Fruit fly (Drosophila melanogaster) whole organism, prepupa: ENCODE results near the gene CG8460.

Experiments used
- CG10631 ChIP-seq: fragments of 200-800 bp; sonication (Bioruptor generic); optimal IDR thresholded peaks from 2 replicates; lab custom pipeline; 2016; ENCODE audit warnings: missing biosample characterization, missing genetic modification characterization
- CG10669 ChIP-seq: fragments of 200-800 bp; sonication (Bioruptor generic); optimal IDR thresholded peaks from 3 replicates; lab custom pipeline; 2018; ENCODE audit warnings: missing biosample characterization, mild to moderate bottlenecking, missing genetic modification characterization, moderate library complexity
- CG11294 ChIP-seq: fragments of 200-800 bp; sonication (Bioruptor generic); IDR thresholded peaks from 2 replicates; pipeline ENCODE4 v1.3.6; 2022; ENCODE audit warnings: missing biosample characterization, missing genetic modification characterization
- CG11762 ChIP-seq: fragments of 200-800 bp; sonication (Bioruptor generic); optimal IDR thresholded peaks from 3 replicates; lab custom pipeline; 2016; ENCODE audit warnings: missing biosample characterization, missing genetic modification characterization; ENCODE audit not compliant: insufficient read depth
- CG11902 ChIP-seq: fragments of 200-800 bp; sonication (Bioruptor generic); optimal IDR thresholded peaks from 3 replicates; lab custom pipeline; 2016; ENCODE audit warnings: missing biosample characterization, missing genetic modification characterization
- CG15336 ChIP-seq: fragments of 200-800 bp; sonication (Bioruptor generic); IDR thresholded peaks from 2 replicates; pipeline ENCODE4 v1.3.6; 2022; ENCODE audit warnings: missing biosample characterization, missing genetic modification characterization
- CG1621 ChIP-seq: fragments of 200-800 bp; sonication (Bioruptor generic); optimal IDR thresholded peaks from 3 replicates; lab custom pipeline; 2018; ENCODE audit warnings: missing biosample characterization, mild to moderate bottlenecking, missing genetic modification characterization
- CG16779 ChIP-seq: fragments of 200-800 bp; sonication (Bioruptor generic); optimal IDR thresholded peaks from 3 replicates; lab custom pipeline; 2017; ENCODE audit warnings: missing biosample characterization, mild to moderate bottlenecking, missing genetic modification characterization
- CG31627 ChIP-seq: fragments of 200-800 bp; sonication (Bioruptor generic); optimal IDR thresholded peaks from 3 replicates; lab custom pipeline; 2016; ENCODE audit warnings: missing biosample characterization, missing genetic modification characterization
- CG32006 ChIP-seq: fragments of 200-800 bp; sonication (Bioruptor generic); optimal IDR thresholded peaks from 3 replicates; lab custom pipeline; 2017; ENCODE audit warnings: missing biosample characterization, mild to moderate bottlenecking, missing genetic modification characterization
- CG34406 ChIP-seq: fragments of 200-800 bp; sonication (Bioruptor generic); optimal IDR thresholded peaks from 3 replicates; lab custom pipeline; 2016; ENCODE audit warnings: missing biosample characterization, missing genetic modification characterization
- CG3919 ChIP-seq: fragments of 200-800 bp; sonication (Bioruptor generic); optimal IDR thresholded peaks from 3 replicates; lab custom pipeline; 2016; ENCODE audit warnings: missing biosample characterization, missing genetic modification characterization
- CG4318 ChIP-seq: fragments of 200-800 bp; sonication (Bioruptor generic); optimal IDR thresholded peaks from 3 replicates; lab custom pipeline; 2017; ENCODE audit warnings: missing biosample characterization, mild to moderate bottlenecking, missing genetic modification characterization
- CG6163 ChIP-seq: fragments of 200-800 bp; sonication (Bioruptor generic); IDR thresholded peaks from 3 replicates; pipeline ENCODE4 v1.3.6; 2022; ENCODE audit warnings: missing biosample characterization, missing genetic modification characterization
- CG6276 ChIP-seq: fragments of 200-800 bp; sonication (Bioruptor generic); optimal IDR thresholded peaks from 2 replicates; lab custom pipeline; 2017; ENCODE audit warnings: missing biosample characterization, mild to moderate bottlenecking, missing genetic modification characterization
- CG6792 ChIP-seq: fragments of 200-800 bp; sonication (Bioruptor generic); optimal IDR thresholded peaks from 3 replicates; lab custom pipeline; 2016; ENCODE audit warnings: missing biosample characterization, missing genetic modification characterization
- CG6808 ChIP-seq: fragments of 200-800 bp; sonication (Bioruptor generic); optimal IDR thresholded peaks from 3 replicates; lab custom pipeline; 2017; ENCODE audit warnings: missing biosample characterization, missing genetic modification characterization, mild to moderate bottlenecking, moderate library complexity, missing genetic modification reagents
- CG7368 ChIP-seq: fragments of 200-800 bp; sonication (Bioruptor generic); optimal IDR thresholded peaks from 3 replicates; lab custom pipeline; 2016; ENCODE audit warnings: missing biosample characterization, missing genetic modification characterization
- CG8119 ChIP-seq: fragments of 200-800 bp; sonication (Bioruptor generic); IDR thresholded peaks from 3 replicates; pipeline ENCODE4 v1.3.6; 2022; ENCODE audit warnings: missing biosample characterization, missing genetic modification characterization
- Eip75B ChIP-seq: fragments of 200-800 bp; sonication (Bioruptor generic); optimal IDR thresholded peaks from 3 replicates; lab custom pipeline; 2016; ENCODE audit warnings: missing biosample characterization, missing genetic modification characterization
- Eip78C ChIP-seq: fragments of 200-800 bp; sonication (Bioruptor generic); peaks from one replicate; lab custom pipeline; 2016; ENCODE audit warnings: missing biosample characterization, missing genetic modification characterization
- Eip93F ChIP-seq: fragments of 200-800 bp; sonication (Bioruptor generic); optimal IDR thresholded peaks from 2 replicates; lab custom pipeline; 2016; ENCODE audit warnings: missing biosample characterization, mild to moderate bottlenecking, missing genetic modification characterization
- Ets21C ChIP-seq: fragments of 200-800 bp; sonication (Bioruptor generic); optimal IDR thresholded peaks from 3 replicates; lab custom pipeline; 2016; ENCODE audit warnings: missing biosample characterization, missing genetic modification characterization
- Ets96B ChIP-seq: fragments of 200-800 bp; optimal IDR thresholded peaks from 2 replicates; lab custom pipeline; 2019; ENCODE audit warnings: missing biosample characterization, mild to moderate bottlenecking, missing genetic modification characterization, moderate library complexity
- Hr38 ChIP-seq: sonication (Bioruptor generic); optimal IDR thresholded peaks from 2 replicates; lab custom pipeline; 2016; ENCODE audit warnings: missing biosample characterization, missing genetic modification characterization
- Hr39 ChIP-seq: fragments of 200-800 bp; sonication (Bioruptor generic); optimal IDR thresholded peaks from 2 replicates; lab custom pipeline; 2016; ENCODE audit warnings: missing biosample characterization, missing genetic modification characterization
- Hr4 ChIP-seq: fragments of 200-800 bp; sonication (Bioruptor generic); optimal IDR thresholded peaks from 3 replicates; lab custom pipeline; 2016; ENCODE audit warnings: missing biosample characterization, missing genetic modification characterization
- Met ChIP-seq: fragments of 200-800 bp; sonication (Bioruptor generic); optimal IDR thresholded peaks from 3 replicates; lab custom pipeline; 2016; ENCODE audit warnings: missing biosample characterization, missing genetic modification characterization
- OdsH ChIP-seq: fragments of 200-800 bp; sonication (Bioruptor generic); optimal IDR thresholded peaks from 3 replicates; lab custom pipeline; 2016; ENCODE audit warnings: missing biosample characterization, missing genetic modification characterization
- Smox ChIP-seq: fragments of 200-800 bp; sonication (Bioruptor generic); optimal IDR thresholded peaks from 3 replicates; lab custom pipeline; 2016; ENCODE audit warnings: missing biosample characterization, missing genetic modification characterization
- Sox102F ChIP-seq: fragments of 200-800 bp; sonication (Bioruptor generic); optimal IDR thresholded peaks from 2 replicates; lab custom pipeline; 2016; ENCODE audit warnings: missing biosample characterization, mild to moderate bottlenecking, missing genetic modification characterization
- Sox14 ChIP-seq: fragments of 200-800 bp; sonication (Bioruptor generic); optimal IDR thresholded peaks from 3 replicates; lab custom pipeline; 2016; ENCODE audit warnings: missing biosample characterization, missing genetic modification characterization
- achi ChIP-seq: fragments of 200-800 bp; sonication (Bioruptor generic); optimal IDR thresholded peaks from 3 replicates; lab custom pipeline; 2016; ENCODE audit warnings: missing biosample characterization, missing genetic modification characterization
- dac ChIP-seq: fragments of 200-800 bp; sonication (Bioruptor generic); optimal IDR thresholded peaks from 2 replicates; lab custom pipeline; 2017; ENCODE audit warnings: missing biosample characterization, mild to moderate bottlenecking, missing genetic modification characterization
- dsx ChIP-seq: fragments of 200-800 bp; optimal IDR thresholded peaks from 3 replicates; lab custom pipeline; 2019; ENCODE audit warnings: missing biosample characterization, mild to moderate bottlenecking, missing genetic modification characterization, moderate library complexity; ENCODE audit not compliant: poor library complexity, severe bottlenecking
- fd59A ChIP-seq: fragments of 200-800 bp; sonication (Bioruptor generic); optimal IDR thresholded peaks from 2 replicates; lab custom pipeline; 2017; ENCODE audit warnings: missing biosample characterization, mild to moderate bottlenecking, missing genetic modification characterization, missing genetic modification reagents
- fkh ChIP-seq: fragments of 200-800 bp; sonication (Bioruptor generic); optimal IDR thresholded peaks from 3 replicates; lab custom pipeline; 2017; ENCODE audit warnings: missing biosample characterization, mild to moderate bottlenecking, missing genetic modification characterization, moderate library complexity
- salr ChIP-seq, 2 experiments: fragments of 200-800 bp; sonication (Bioruptor generic); optimal IDR thresholded peaks; 3 replicates each; lab custom pipeline; 2016 to 2018; ENCODE audit warnings: missing biosample characterization in 2 of 2, missing genetic modification characterization in 2 of 2, mild to moderate bottlenecking in 1 of 2
- spab ChIP-seq: fragments of 200-800 bp; sonication (Bioruptor generic); optimal IDR thresholded peaks from 2 replicates; lab custom pipeline; 2017; ENCODE audit warnings: missing biosample characterization, mild to moderate bottlenecking, missing genetic modification characterization, missing genetic modification reagents
- ss ChIP-seq, 2 experiments: fragments of 200-800 bp; sonication (Bioruptor generic); optimal IDR thresholded peaks; 2 replicates in 1 of 2; 3 replicates in 1 of 2; lab custom pipeline; 2017 to 2018; ENCODE audit warnings: mild to moderate bottlenecking in 2 of 2, missing biosample characterization in 2 of 2, missing genetic modification characterization in 2 of 2, moderate library complexity in 1 of 2
- svp ChIP-seq: fragments of 200-800 bp; sonication (Bioruptor generic); peaks from one replicate; lab custom pipeline; 2016; ENCODE audit warnings: missing biosample characterization, missing genetic modification characterization
- topi ChIP-seq: fragments of 200-800 bp; sonication (Bioruptor generic); optimal IDR thresholded peaks from 3 replicates; lab custom pipeline; 2016; ENCODE audit warnings: missing biosample characterization, missing genetic modification characterization

The CG8460 gene

dm6 chr2L:8204996-8205567 lies 8.1 kb downstream of the CG8460 start, which contains the start of gene SLC5A11 (continued):
- TF ChIP-seq CG32006 (GFP tag; lab: Kevin White, UChicago) = peak; percentile 94
- no peak for TF ChIP-seq Hr38 (GFP tag; lab: Kevin White, UChicago)
- TF ChIP-seq Eip78C (GFP tag; lab: Kevin White, UChicago) = peak; percentile 100
- peak; percentile 99 for TF ChIP-seq CG7368
- peak; percentile 100 for TF ChIP-seq svp
- TF ChIP-seq Hr4 (GFP tag; lab: Kevin White, UChicago) = peak; percentile 87
- TF ChIP-seq CG31627 = peak; percentile 76
- peak; percentile 89 for TF ChIP-seq fd59A (GFP tag; lab: Kevin White, UChicago)
- TF ChIP-seq CG16779 (tag; lab: Kevin White, UChicago) = peak; percentile 91
- TF ChIP-seq CG11294 (GFP tag; lab: Robert Waterston, UW) = peak; percentile 95
- no peak for TF ChIP-seq CG4318 (GFP tag; lab: Kevin White, UChicago)
- TF ChIP-seq topi (GFP tag; lab: Kevin White, UChicago) = peak; percentile 100
- TF ChIP-seq Sox102F (GFP tag; lab: Kevin White, UChicago) = peak; percentile 94
- TF ChIP-seq ss (GFP tag; optimal IDR thresholded peaks at IDR 0.05; lab: Kevin White, UChicago) = peak; percentile 99 to 100
- peak; percentile 79 for TF ChIP-seq Ets96B
- TF ChIP-seq CG3919 (GFP tag; lab: Kevin White, UChicago) = peak; percentile 100
- TF ChIP-seq CG10631 (GFP tag; lab: Kevin White, UChicago) = peak; percentile 95
- TF ChIP-seq Eip93F (GFP tag; lab: Kevin White, UChicago) = peak; percentile 99
- peak; percentile 86 for TF ChIP-seq Hr39 (GFP tag; lab: Kevin White, UChicago)
- peak; percentile 99 for TF ChIP-seq CG11902 (GFP tag; lab: Kevin White, UChicago)
- TF ChIP-seq dsx (GFP tag; lab: Kevin White, UChicago) = peak; percentile 99
- TF ChIP-seq spab (GFP tag; lab: Kevin White, UChicago) = peak; percentile 94
- peak; percentile 98 for TF ChIP-seq Met (GFP tag; lab: Kevin White, UChicago)
- TF ChIP-seq salr (GFP tag; optimal IDR thresholded peaks at IDR 0.05; lab: Kevin White, UChicago) = peak; percentile 92 to 99
- peak; percentile 97 for TF ChIP-seq OdsH (GFP tag; lab: Kevin White, UChicago)
- TF ChIP-seq CG34406 (GFP tag; lab: Kevin White, UChicago) = peak; percentile 97
- peak; percentile 70 for TF ChIP-seq dac (GFP tag; lab: Kevin White, UChicago)
- peak; percentile 97 for TF ChIP-seq CG11762 (GFP tag; lab: Kevin White, UChicago)
- peak; percentile 92 for TF ChIP-seq CG6808 (GFP tag; lab: Kevin White, UChicago)
- TF ChIP-seq fkh (GFP tag; lab: Kevin White, UChicago) = peak; percentile 98
- peak; percentile 97 for TF ChIP-seq achi (GFP tag; lab: Kevin White, UChicago)
- TF ChIP-seq Eip75B (GFP tag; lab: Kevin White, UChicago) = peak; percentile 98
- peak; percentile 100 for TF ChIP-seq CG6163
- TF ChIP-seq CG6792 (GFP tag; lab: Kevin White, UChicago) = peak; percentile 94
- peak; percentile 96 for TF ChIP-seq Smox (GFP tag; lab: Kevin White, UChicago)
- TF ChIP-seq CG1621 = peak; percentile 85
- no peak for TF ChIP-seq Ets21C (GFP tag; lab: Kevin White, UChicago)
- peak; percentile 95 for TF ChIP-seq CG6276 (GFP tag; lab: Kevin White, UChicago)
- peak; percentile 100 for TF ChIP-seq CG15336 (GFP tag; lab: Robert Waterston, UW)
- peak; percentile 99 for TF ChIP-seq CG8119
- peak; percentile 94 for TF ChIP-seq CG10669
- TF ChIP-seq Sox14 = peak; percentile 99
